Worm (Caenorhabditis elegans) whole organism, late embryonic: ENCODE data around the gene pqn-82.

ENCODE experiments used
- C08G9.2 ChIP-seq: sonication (generic microtip); optimal IDR thresholded peaks from 2 replicates; lab custom pipeline; 2016; ENCODE audit warnings: mild to moderate bottlenecking, missing genetic modification characterization, moderate library complexity, missing compliant biosample characterization
- C38D4.7 ChIP-seq: fragments of 200-800 bp; sonication (Bioruptor generic); optimal IDR thresholded peaks from 2 replicates; lab custom pipeline; 2018; ENCODE audit warnings: mild to moderate bottlenecking, missing genetic modification characterization, moderate library complexity, missing compliant biosample characterization
- F13H6.1 ChIP-seq: sonication (generic microtip); optimal IDR thresholded peaks from 2 replicates; lab custom pipeline; 2016; ENCODE audit warnings: missing genetic modification characterization, missing compliant biosample characterization
- K09A11.1 ChIP-seq: sonication (generic microtip); optimal IDR thresholded peaks from 2 replicates; lab custom pipeline; 2017; ENCODE audit warnings: antibody characterized with exemption, mild to moderate bottlenecking, missing genetic modification characterization, missing compliant biosample characterization; ENCODE audit not compliant: insufficient read depth
- T23F11.4 ChIP-seq: fragments of 200-800 bp; sonication (Bioruptor generic); optimal IDR thresholded peaks from 2 replicates; lab custom pipeline; 2018; ENCODE audit warnings: mild to moderate bottlenecking, missing genetic modification characterization, missing compliant biosample characterization
- Y22D7AL.16 ChIP-seq: sonication (generic microtip); optimal IDR thresholded peaks from 2 replicates; lab custom pipeline; 2016; ENCODE audit warnings: missing genetic modification characterization, missing compliant biosample characterization
- ama-1 ChIP-seq: fragments of 150-350 bp; optimal IDR thresholded peaks from 2 replicates; lab custom pipeline; 2014
- ceh-18 ChIP-seq: sonication (generic microtip); optimal IDR thresholded peaks from 2 replicates; lab custom pipeline; 2016; ENCODE audit warnings: missing genetic modification characterization, missing compliant biosample characterization
- ceh-19 ChIP-seq: fragments of 200-800 bp; sonication (Bioruptor generic); optimal IDR thresholded peaks from 2 replicates; lab custom pipeline; 2018; ENCODE audit warnings: mild to moderate bottlenecking, missing genetic modification characterization, missing compliant biosample characterization
- ceh-2 ChIP-seq: sonication (generic microtip); optimal IDR thresholded peaks from 2 replicates; lab custom pipeline; 2016; ENCODE audit warnings: missing genotype, missing genetic modification characterization, missing compliant biosample characterization
- ceh-24 ChIP-seq: sonication (generic microtip); optimal IDR thresholded peaks from 2 replicates; lab custom pipeline; 2016; ENCODE audit warnings: mild to moderate bottlenecking, missing genetic modification characterization, missing compliant biosample characterization
- ceh-31 ChIP-seq: sonication (generic microtip); optimal IDR thresholded peaks from 2 replicates; lab custom pipeline; 2016; ENCODE audit warnings: missing genetic modification characterization, missing compliant biosample characterization
- ceh-34 ChIP-seq: sonication (generic microtip); optimal IDR thresholded peaks from 2 replicates; lab custom pipeline; 2016; ENCODE audit warnings: mild to moderate bottlenecking, missing genetic modification characterization, missing compliant biosample characterization
- ceh-45 ChIP-seq: fragments of 200-800 bp; sonication (Bioruptor generic); IDR thresholded peaks from 2 replicates; pipeline ENCODE4 v1.3.6; 2022; ENCODE audit warnings: missing genetic modification reagents, missing genetic modification characterization, missing compliant biosample characterization
- ceh-48 ChIP-seq: sonication (generic microtip); optimal IDR thresholded peaks from 2 replicates; lab custom pipeline; 2016; ENCODE audit warnings: missing genetic modification characterization, inconsistent platforms, missing compliant biosample characterization
- ceh-6 ChIP-seq: fragments of 200-800 bp; sonication (Bioruptor generic); optimal IDR thresholded peaks from 2 replicates; lab custom pipeline; 2018; ENCODE audit warnings: mild to moderate bottlenecking, missing genetic modification characterization, missing compliant biosample characterization
- che-1 ChIP-seq: sonication (generic microtip); optimal IDR thresholded peaks from 2 replicates; lab custom pipeline; 2016; ENCODE audit warnings: mild to moderate bottlenecking, missing genetic modification characterization, missing compliant biosample characterization
- dmd-4 ChIP-seq: sonication (generic microtip); optimal IDR thresholded peaks from 2 replicates; lab custom pipeline; 2016; ENCODE audit warnings: borderline replicate concordance, missing genetic modification characterization, missing compliant biosample characterization
- dve-1 ChIP-seq: sonication (generic microtip); optimal IDR thresholded peaks from 2 replicates; lab custom pipeline; 2017; ENCODE audit warnings: antibody characterized with exemption, mild to moderate bottlenecking, missing genetic modification characterization, missing compliant biosample characterization
- elt-2 ChIP-seq: sonication (generic microtip); optimal IDR thresholded peaks from 2 replicates; lab custom pipeline; 2016; ENCODE audit warnings: missing genetic modification reagents, missing genetic modification characterization, missing compliant biosample characterization
- eyg-1 ChIP-seq: sonication (generic microtip); optimal IDR thresholded peaks from 2 replicates; lab custom pipeline; 2016; ENCODE audit warnings: missing genotype, missing genetic modification characterization, missing compliant biosample characterization
- fax-1 ChIP-seq: sonication (generic microtip); optimal IDR thresholded peaks from 2 replicates; lab custom pipeline; 2016; ENCODE audit warnings: missing genotype, missing genetic modification characterization, missing compliant biosample characterization
- fkh-10 ChIP-seq: fragments of 150-350 bp; optimal IDR thresholded peaks from 2 replicates; lab custom pipeline; 2014; ENCODE audit warnings: missing biosample characterization, missing genetic modification reagents, missing genetic modification characterization
- fkh-6 ChIP-seq: sonication (generic microtip); optimal IDR thresholded peaks from 2 replicates; lab custom pipeline; 2016; ENCODE audit warnings: missing genetic modification characterization, missing compliant biosample characterization
- gmeb-2 ChIP-seq: sonication (generic microtip); optimal IDR thresholded peaks from 2 replicates; lab custom pipeline; 2016; ENCODE audit warnings: missing genetic modification characterization, inconsistent platforms, missing compliant biosample characterization
- hlh-15 ChIP-seq: sonication (generic microtip); optimal IDR thresholded peaks from 2 replicates; lab custom pipeline; 2016; ENCODE audit warnings: missing genetic modification characterization, missing compliant biosample characterization
- hlh-8 ChIP-seq: sonication (generic microtip); optimal IDR thresholded peaks from 2 replicates; lab custom pipeline; 2016; ENCODE audit warnings: missing genotype, missing genetic modification characterization, missing compliant biosample characterization
- lim-6 ChIP-seq: sonication (generic microtip); optimal IDR thresholded peaks from 2 replicates; lab custom pipeline; 2016; ENCODE audit warnings: missing genetic modification characterization, missing compliant biosample characterization
- lin-11 ChIP-seq: fragments of 200-800 bp; sonication (Bioruptor generic); optimal IDR thresholded peaks from 2 replicates; lab custom pipeline; 2018; ENCODE audit warnings: mild to moderate bottlenecking, missing genetic modification characterization, missing compliant biosample characterization
- madf-2 ChIP-seq: sonication (generic microtip); optimal IDR thresholded peaks from 2 replicates; lab custom pipeline; 2017; ENCODE audit warnings: missing genetic modification characterization, missing compliant biosample characterization
- mec-3 ChIP-seq: sonication (generic microtip); optimal IDR thresholded peaks from 2 replicates; lab custom pipeline; 2016; ENCODE audit warnings: borderline replicate concordance, missing genetic modification characterization, missing compliant biosample characterization
- nhr-11 ChIP-seq: fragments of 150-350 bp; optimal IDR thresholded peaks from 2 replicates; lab custom pipeline; 2014; ENCODE audit warnings: missing biosample characterization, missing genetic modification characterization
- nhr-232 ChIP-seq: sonication (generic microtip); optimal IDR thresholded peaks from 2 replicates; lab custom pipeline; 2016; ENCODE audit warnings: missing genetic modification characterization, missing compliant biosample characterization
- npax-4 ChIP-seq: sonication (generic microtip); optimal IDR thresholded peaks from 2 replicates; lab custom pipeline; 2016; ENCODE audit warnings: missing genetic modification characterization, missing compliant biosample characterization
- odd-2 ChIP-seq: sonication (generic microtip); optimal IDR thresholded peaks from 2 replicates; lab custom pipeline; 2017; ENCODE audit warnings: antibody characterized with exemption, mild to moderate bottlenecking, missing genetic modification characterization, missing compliant biosample characterization
- pat-9 ChIP-seq: fragments of 200-800 bp; sonication (Bioruptor generic); optimal IDR thresholded peaks from 2 replicates; lab custom pipeline; 2018; ENCODE audit warnings: mild to moderate bottlenecking, missing genetic modification characterization, moderate library complexity, missing compliant biosample characterization
- pax-1 ChIP-seq: fragments of 150-350 bp; optimal IDR thresholded peaks from 2 replicates; lab custom pipeline; 2014; ENCODE audit warnings: missing biosample characterization, missing genetic modification characterization
- pha-2 ChIP-seq: sonication (generic microtip); optimal IDR thresholded peaks from 2 replicates; lab custom pipeline; 2017; ENCODE audit warnings: mild to moderate bottlenecking, missing genetic modification characterization, missing compliant biosample characterization
- pha-4 ChIP-seq: fragments of 150-350 bp; optimal IDR thresholded peaks from 2 replicates; lab custom pipeline; 2018; ENCODE audit warnings: missing biosample characterization, missing genetic modification reagents, missing genetic modification characterization
- pqm-1 ChIP-seq: sonication (generic microtip); optimal IDR thresholded peaks from 2 replicates; lab custom pipeline; 2016; ENCODE audit warnings: missing genetic modification characterization, missing compliant biosample characterization
- pros-1 ChIP-seq: fragments of 150-350 bp; optimal IDR thresholded peaks from 2 replicates; lab custom pipeline; 2014; ENCODE audit warnings: missing biosample characterization, missing genetic modification reagents, missing genetic modification characterization
- ref-2 ChIP-seq: sonication (generic microtip); optimal IDR thresholded peaks from 2 replicates; lab custom pipeline; 2016; ENCODE audit warnings: missing genetic modification characterization, missing compliant biosample characterization
- rnt-1 ChIP-seq: sonication (generic microtip); optimal IDR thresholded peaks from 2 replicates; lab custom pipeline; 2016; ENCODE audit warnings: missing genetic modification characterization, missing compliant biosample characterization
- sdc-2 ChIP-seq: sonication (generic microtip); optimal IDR thresholded peaks from 2 replicates; lab custom pipeline; 2016; ENCODE audit warnings: missing genotype, missing genetic modification characterization, missing compliant biosample characterization
- sox-4 ChIP-seq: sonication (generic microtip); optimal IDR thresholded peaks from 2 replicates; lab custom pipeline; 2017; ENCODE audit warnings: mild to moderate bottlenecking, missing genetic modification characterization, inconsistent platforms, missing compliant biosample characterization
- syd-9 ChIP-seq: sonication (generic microtip); optimal IDR thresholded peaks from 2 replicates; lab custom pipeline; 2016; ENCODE audit warnings: mild to moderate bottlenecking, missing genetic modification characterization, moderate library complexity, missing compliant biosample characterization
- tbx-7 ChIP-seq: sonication (generic microtip); optimal IDR thresholded peaks from 2 replicates; lab custom pipeline; 2016; ENCODE audit warnings: missing genotype, missing genetic modification characterization, missing compliant biosample characterization
- ttx-3 ChIP-seq: sonication (generic microtip); optimal IDR thresholded peaks from 2 replicates; lab custom pipeline; 2016; ENCODE audit warnings: missing genetic modification reagents, missing genetic modification characterization, missing compliant biosample characterization
- unc-3 ChIP-seq, 2 experiments: fragments of 200-800 bp in 1 of 2; sonication (Bioruptor generic) in 1 of 2; sonication (generic microtip) in 1 of 2; conservative IDR thresholded peaks in 1 of 2; optimal IDR thresholded peaks in 1 of 2; 2 replicates each; pipeline versions ENCODE4 v1.3.6 to Lab custom; 2016 to 2022; ENCODE audit warnings: missing compliant biosample characterization in 2 of 2, missing genetic modification characterization in 2 of 2, missing genetic modification reagents in 1 of 2
- unc-42 ChIP-seq: sonication (generic microtip); optimal IDR thresholded peaks from 2 replicates; lab custom pipeline; 2016; ENCODE audit warnings: missing genotype, missing genetic modification characterization, missing compliant biosample characterization
- unc-86 ChIP-seq: sonication (generic microtip); optimal IDR thresholded peaks from 2 replicates; lab custom pipeline; 2016; ENCODE audit warnings: missing genetic modification characterization, missing compliant biosample characterization
- zip-5 ChIP-seq: sonication (generic microtip); optimal IDR thresholded peaks from 2 replicates; lab custom pipeline; 2016; ENCODE audit warnings: missing genetic modification characterization, missing compliant biosample characterization
- ztf-16 ChIP-seq: sonication (generic microtip); optimal IDR thresholded peaks from 2 replicates; lab custom pipeline; 2017; ENCODE audit warnings: missing genetic modification characterization, missing compliant biosample characterization

Gene pqn-82

ce11 chrIII:1859532-1859931, 10.7 kb downstream of the pqn-82 start, which contains the start of gene ddp-1:
Gene ddp-1 (plus strand): TSS chrIII:1859888.
- no peak for TF ChIP-seq tbx-7 (tag; lab: Kevin White, UChicago)
- peak; percentile 59 for TF ChIP-seq hlh-15 (tag; lab: Kevin White, UChicago)
- TF ChIP-seq ceh-19 (GFP tag; lab: Kevin White, UChicago) = peak; percentile 69
- TF ChIP-seq ceh-45 = peak; percentile 71; the same call in 1 of the 2 replicates
- peak; percentile 28 for TF ChIP-seq sdc-2 (tag; lab: Kevin White, UChicago)
- TF ChIP-seq madf-2 (tag; lab: Kevin White, UChicago) = peak; percentile 78
- no peak for TF ChIP-seq ama-1
- TF ChIP-seq ceh-34 (tag; lab: Kevin White, UChicago) = peak; percentile 66
- peak; percentile 39 for TF ChIP-seq ceh-6 (GFP tag; lab: Kevin White, UChicago)
- peak; percentile 40 for TF ChIP-seq fkh-10 (GFP tag; lab: Kevin White, UChicago)
- TF ChIP-seq syd-9 = no peak
- TF ChIP-seq lin-11 (tag; lab: Kevin White, UChicago) = peak; percentile 47
- TF ChIP-seq gmeb-2 (tag; lab: Kevin White, UChicago) = peak; percentile 82
- TF ChIP-seq K09A11.1 = peak; percentile 71
- no peak for TF ChIP-seq odd-2
- TF ChIP-seq unc-42 (tag; lab: Kevin White, UChicago) = peak; percentile 93
- peak; percentile 26 for TF ChIP-seq eyg-1
- peak; percentile 78 for TF ChIP-seq che-1
- no peak for TF ChIP-seq hlh-8
- no peak for TF ChIP-seq nhr-232
- peak; percentile 81 for TF ChIP-seq unc-3 (GFP tag; conservative IDR thresholded peaks at IDR 0.05; lab: Robert Waterston, UW)
- peak; percentile 51 for TF ChIP-seq unc-3 (tag; optimal IDR thresholded peaks at IDR 0.05; lab: Kevin White, UChicago)
- no peak for TF ChIP-seq pax-1 (tag; lab: Kevin White, UChicago)
- TF ChIP-seq F13H6.1 = peak; percentile 25
- peak; percentile 75 for TF ChIP-seq ref-2 (tag; lab: Kevin White, UChicago)
- TF ChIP-seq ceh-18 (tag; lab: Kevin White, UChicago) = peak; percentile 59
- TF ChIP-seq pha-4 (tag; lab: Kevin White, UChicago) = no peak
- TF ChIP-seq pros-1 = no peak
- TF ChIP-seq npax-4 (tag; lab: Kevin White, UChicago) = peak; percentile 55
- TF ChIP-seq ztf-16 = peak; percentile 80
- TF ChIP-seq mec-3 (tag; lab: Kevin White, UChicago) = no peak
- peak; percentile 65 for TF ChIP-seq ceh-2
- peak; percentile 47 for TF ChIP-seq fax-1 (tag; lab: Kevin White, UChicago)
- peak; percentile 77 for TF ChIP-seq ttx-3 (tag; lab: Kevin White, UChicago)
- peak; percentile 61 for TF ChIP-seq ceh-24 (tag; lab: Kevin White, UChicago)
- peak; percentile 15 for TF ChIP-seq lim-6 (tag; lab: Kevin White, UChicago)
- TF ChIP-seq Y22D7AL.16 (tag; lab: Kevin White, UChicago) = peak; percentile 68
- peak; percentile 64 for TF ChIP-seq ceh-31
- TF ChIP-seq elt-2 = peak; percentile 86
- TF ChIP-seq pat-9 (tag; lab: Kevin White, UChicago) = peak; percentile 78
- TF ChIP-seq C38D4.7 (GFP tag; lab: Kevin White, UChicago) = peak; percentile 68
- TF ChIP-seq dmd-4 (tag; lab: Kevin White, UChicago) = no peak
- peak; percentile 77 for TF ChIP-seq unc-86 (tag; lab: Kevin White, UChicago)
- peak; percentile 36 for TF ChIP-seq C08G9.2
- TF ChIP-seq rnt-1 (tag; lab: Kevin White, UChicago) = peak; percentile 52
- TF ChIP-seq zip-5 (tag; lab: Kevin White, UChicago) = peak; percentile 7
- peak; percentile 71 for TF ChIP-seq sox-4 (tag; lab: Kevin White, UChicago)
- peak; percentile 58 for TF ChIP-seq pha-2 (tag; lab: Kevin White, UChicago)
- peak; percentile 13 for TF ChIP-seq fkh-6 (tag; lab: Kevin White, UChicago)
- TF ChIP-seq dve-1 (tag; lab: Kevin White, UChicago) = peak; percentile 72
- TF ChIP-seq T23F11.4 (GFP tag; lab: Kevin White, UChicago) = peak; percentile 74
- TF ChIP-seq ceh-48 (tag; lab: Kevin White, UChicago) = peak; percentile 60
- no peak for TF ChIP-seq nhr-11 (tag; lab: Kevin White, UChicago)
- peak; percentile 16 for TF ChIP-seq pqm-1 (tag; lab: Kevin White, UChicago)
